Worm (Caenorhabditis elegans): Measurements from ENCODE around the gene acd-4.

DNA sequence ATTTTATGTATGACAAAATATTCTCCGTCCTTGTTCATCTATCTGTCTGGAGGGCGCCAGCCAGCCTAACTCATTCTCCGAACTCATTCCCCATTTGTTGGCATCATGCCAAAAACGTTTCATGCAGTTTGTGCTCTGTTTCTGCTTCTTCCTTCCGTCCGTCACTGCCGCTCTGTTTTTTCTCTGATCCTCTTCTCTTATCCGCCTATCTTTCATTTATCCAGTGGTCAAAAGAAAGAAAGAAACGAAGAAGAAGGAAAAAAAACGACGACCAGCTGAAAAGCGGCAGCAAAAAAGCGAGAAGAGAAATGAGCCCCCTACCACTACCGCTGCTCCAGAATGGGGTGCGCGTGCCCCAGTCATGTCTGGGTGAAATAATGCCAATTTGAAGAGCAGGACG lies 25.0 kb downstream of the acd-4 start:
- no peak for TF ChIP-seq bed-3 (GFP tag; optimal IDR thresholded peaks at IDR 0.05)
- TF ChIP-seq lsy-2 (tag; optimal IDR thresholded peaks at IDR 0.05): no peak
- no peak for TF ChIP-seq snpc-4 (tag; optimal IDR thresholded peaks at IDR 0.05)
- no peak for TF ChIP-seq ztf-11 (tag; optimal IDR thresholded peaks at IDR 0.05)
- no peak for TF ChIP-seq unc-39 (tag; optimal IDR thresholded peaks at IDR 0.05)
- TF ChIP-seq mab-5 (tag; optimal IDR thresholded peaks at IDR 0.05): no peak
- no peak for TF ChIP-seq unc-62 (GFP tag; optimal IDR thresholded peaks at IDR 0.05)
- TF ChIP-seq lin-13 (tag; optimal IDR thresholded peaks at IDR 0.05): no peak
- TF ChIP-seq ceh-43 (GFP tag; optimal IDR thresholded peaks at IDR 0.05): no peak
- TF ChIP-seq ceh-83 (GFP tag; optimal IDR thresholded peaks at IDR 0.05): no peak
